Fruit fly (Drosophila melanogaster): ENCODE measurements around the gene CG17107.

DNA sequence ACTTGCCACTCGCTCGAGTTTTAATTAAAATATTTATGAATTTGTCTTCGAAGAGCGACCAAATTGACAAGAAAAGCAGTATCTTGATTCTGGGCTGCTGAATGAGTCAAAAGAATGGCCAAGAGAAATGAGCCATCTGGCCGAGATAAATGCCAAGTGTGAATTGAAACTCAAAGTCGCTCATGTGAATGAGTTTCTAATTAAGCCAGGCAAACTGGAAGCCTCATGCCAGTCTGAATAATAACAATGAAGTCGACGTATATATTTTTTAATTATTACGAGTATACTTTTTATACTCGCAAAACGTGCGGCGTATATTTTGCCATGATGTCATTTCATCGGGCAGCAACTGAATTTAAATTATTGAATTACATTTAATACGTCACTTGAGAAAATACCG is 27.7 kb downstream of the CG17107 start, which contains the start of gene Lip2:
- TF ChIP-seq pan (optimal IDR thresholded peaks at IDR 0.05) = no peak
- no peak for TF ChIP-seq psq (GFP tag; optimal IDR thresholded peaks at IDR 0.05)
